Worm (Caenorhabditis elegans) whole organism, young adult: ENCODE data around the gene sel-9.

Experiments used
- B0019.2 ChIP-seq: fragments of 200-800 bp; sonication (Bioruptor generic); conservative IDR thresholded peaks from 2 replicates; pipeline ENCODE4 v1.3.6; 2022; ENCODE audit warnings: missing genetic modification reagents, missing genetic modification characterization, missing compliant biosample characterization
- B0336.3 ChIP-seq: fragments of 200-800 bp; sonication (Bioruptor generic); IDR thresholded peaks from 2 replicates; pipeline ENCODE4 v1.3.6; 2022; ENCODE audit warnings: missing genetic modification characterization, missing compliant biosample characterization
- D2030.7 ChIP-seq: fragments of 200-800 bp; sonication (Bioruptor generic); IDR thresholded peaks from 2 replicates; pipeline ENCODE4 v1.3.6; 2022; ENCODE audit warnings: missing genetic modification reagents, missing genetic modification characterization, missing compliant biosample characterization
- F23B12.7 ChIP-seq: sonication (generic microtip); optimal IDR thresholded peaks from 2 replicates; lab custom pipeline; 2017; ENCODE audit warnings: missing genetic modification characterization, mild to moderate bottlenecking, missing compliant biosample characterization, antibody characterized with exemption, moderate library complexity; ENCODE audit not compliant: insufficient read depth
- F39B2.1 ChIP-seq: fragments of 200-800 bp; sonication (Bioruptor generic); IDR thresholded peaks from 2 replicates; pipeline ENCODE4 v1.3.6; 2022; ENCODE audit warnings: missing genetic modification reagents, missing genetic modification characterization, missing compliant biosample characterization
- F57C9.4 ChIP-seq: sonication (generic microtip); optimal IDR thresholded peaks from 2 replicates; lab custom pipeline; 2017; ENCODE audit warnings: mild to moderate bottlenecking, missing genetic modification characterization, missing compliant biosample characterization
- K12H6.12 ChIP-seq: fragments of 200-800 bp; sonication (Bioruptor generic); optimal IDR thresholded peaks from 2 replicates; lab custom pipeline; 2018; ENCODE audit warnings: mild to moderate bottlenecking, missing genetic modification characterization, missing compliant biosample characterization
- Y56A3A.18 ChIP-seq: fragments of 200-800 bp; sonication (Bioruptor generic); IDR thresholded peaks from 2 replicates; pipeline ENCODE4 v1.3.6; 2022; ENCODE audit warnings: missing genetic modification reagents, missing genetic modification characterization, missing compliant biosample characterization
- akir-1 ChIP-seq: fragments of 200-800 bp; sonication (Bioruptor generic); optimal IDR thresholded peaks from 2 replicates; lab custom pipeline; 2018; ENCODE audit warnings: mild to moderate bottlenecking, missing genetic modification characterization, moderate library complexity, missing compliant biosample characterization
- attf-5 ChIP-seq: fragments of 200-800 bp; sonication (Bioruptor generic); optimal IDR thresholded peaks from 2 replicates; lab custom pipeline; 2018; ENCODE audit warnings: mild to moderate bottlenecking, missing genetic modification characterization, missing compliant biosample characterization
- bed-1 ChIP-seq: fragments of 200-800 bp; sonication (Bioruptor generic); IDR thresholded peaks from 2 replicates; pipeline ENCODE4 v1.3.6; 2022; ENCODE audit warnings: missing genetic modification reagents, missing genetic modification characterization, missing compliant biosample characterization
- cebp-1 ChIP-seq, 2 experiments: fragments of 200-800 bp in 1 of 2; sonication (Bioruptor generic) in 1 of 2; sonication (generic microtip) in 1 of 2; IDR thresholded peaks in 1 of 2; optimal IDR thresholded peaks in 1 of 2; 2 replicates each; pipeline versions ENCODE4 v1.3.6 to Lab custom; 2017 to 2022; ENCODE audit warnings: missing compliant biosample characterization in 2 of 2, missing genetic modification characterization in 2 of 2, mild to moderate bottlenecking in 1 of 2, missing genetic modification reagents in 1 of 2, moderate library complexity in 1 of 2
- ceh-27 ChIP-seq: fragments of 200-800 bp; sonication (Bioruptor generic); optimal IDR thresholded peaks from 2 replicates; lab custom pipeline; 2018; ENCODE audit warnings: mild to moderate bottlenecking, missing genetic modification characterization, moderate library complexity, missing compliant biosample characterization
- ceh-91 ChIP-seq: fragments of 200-800 bp; sonication (Bioruptor generic); IDR thresholded peaks from 2 replicates; pipeline ENCODE4 v1.3.6; 2022; ENCODE audit warnings: missing genetic modification reagents, missing genetic modification characterization, missing compliant biosample characterization
- efl-1 ChIP-seq: fragments of 150-350 bp; optimal IDR thresholded peaks from 2 replicates; lab custom pipeline; 2014; ENCODE audit warnings: missing biosample characterization, missing genetic modification reagents, missing genetic modification characterization
- egrh-3 ChIP-seq: fragments of 200-800 bp; sonication (Bioruptor generic); IDR thresholded peaks from 2 replicates; pipeline ENCODE4 v1.3.6; 2022; ENCODE audit warnings: missing genetic modification reagents, missing genetic modification characterization, missing compliant biosample characterization
- ekl-4 ChIP-seq: fragments of 200-800 bp; sonication (Bioruptor generic); IDR thresholded peaks from 2 replicates; pipeline ENCODE4 v1.3.6; 2022; ENCODE audit warnings: missing genetic modification reagents, missing genetic modification characterization, missing compliant biosample characterization
- him-1 ChIP-seq: sonication (generic microtip); optimal IDR thresholded peaks from 2 replicates; lab custom pipeline; 2016; ENCODE audit warnings: missing genotype, missing genetic modification reagents, missing genetic modification characterization, missing compliant biosample characterization
- hrde-1 ChIP-seq: sonication (generic microtip); optimal IDR thresholded peaks from 2 replicates; lab custom pipeline; 2016; ENCODE audit warnings: missing genetic modification characterization, mild to moderate bottlenecking, missing compliant biosample characterization, moderate library complexity, missing genotype, missing genetic modification reagents, borderline replicate concordance
- hsf-1 ChIP-seq: fragments of 200-800 bp; sonication (Bioruptor generic); IDR thresholded peaks from 2 replicates; pipeline ENCODE4 v1.3.6; 2022; ENCODE audit warnings: missing genetic modification reagents, missing genetic modification characterization, missing compliant biosample characterization
- let-607 ChIP-seq, 2 experiments: fragments of 200-800 bp in 1 of 2; sonication (Bioruptor generic) in 1 of 2; sonication (generic microtip) in 1 of 2; optimal IDR thresholded peaks; 2 replicates each; lab custom pipeline; 2016 to 2018; ENCODE audit warnings: mild to moderate bottlenecking in 2 of 2, missing compliant biosample characterization in 2 of 2, missing genetic modification characterization in 2 of 2, moderate library complexity in 2 of 2, missing genotype in 1 of 2
- lin-26 ChIP-seq: fragments of 200-800 bp; sonication (Bioruptor generic); IDR thresholded peaks from 2 replicates; pipeline ENCODE4 v1.3.6; 2022; ENCODE audit warnings: missing genetic modification reagents, missing genetic modification characterization, missing compliant biosample characterization
- lsl-1 ChIP-seq: fragments of 200-800 bp; sonication (Bioruptor generic); optimal IDR thresholded peaks from 2 replicates; lab custom pipeline; 2018; ENCODE audit warnings: mild to moderate bottlenecking, missing genetic modification characterization, moderate library complexity, missing compliant biosample characterization
- madf-10 ChIP-seq: sonication (generic microtip); optimal IDR thresholded peaks from 2 replicates; lab custom pipeline; 2016; ENCODE audit warnings: mild to moderate bottlenecking, missing genetic modification characterization, missing compliant biosample characterization
- mel-28 ChIP-seq: sonication (generic microtip); optimal IDR thresholded peaks from 2 replicates; lab custom pipeline; 2016; ENCODE audit warnings: borderline replicate concordance, mild to moderate bottlenecking, missing genetic modification characterization, missing compliant biosample characterization
- mes-4 ChIP-seq: sonication (generic microtip); optimal IDR thresholded peaks from 2 replicates; lab custom pipeline; 2016; ENCODE audit warnings: missing genotype, missing genetic modification characterization, missing compliant biosample characterization
- nfya-1 ChIP-seq: sonication (generic microtip); optimal IDR thresholded peaks from 2 replicates; lab custom pipeline; 2017; ENCODE audit warnings: antibody characterized with exemption, missing compliant biosample characterization, missing genetic modification characterization, borderline replicate concordance; ENCODE audit not compliant: insufficient read depth
- nfyb-1 ChIP-seq: fragments of 200-800 bp; sonication (Bioruptor generic); IDR thresholded peaks from 2 replicates; pipeline ENCODE4 v1.3.6; 2022; ENCODE audit warnings: missing genetic modification reagents, missing genetic modification characterization, missing compliant biosample characterization
- nhr-80 ChIP-seq: sonication (generic microtip); optimal IDR thresholded peaks from 2 replicates; lab custom pipeline; 2016; ENCODE audit warnings: missing genetic modification characterization, missing compliant biosample characterization
- nhr-90 ChIP-seq: sonication (generic microtip); optimal IDR thresholded peaks from 2 replicates; lab custom pipeline; 2016; ENCODE audit warnings: missing genotype, mild to moderate bottlenecking, missing genetic modification characterization, missing compliant biosample characterization
- rcor-1 ChIP-seq: fragments of 200-800 bp; sonication (Bioruptor generic); IDR thresholded peaks from 2 replicates; pipeline ENCODE4 v1.3.6; 2022; ENCODE audit warnings: missing genetic modification reagents, missing genetic modification characterization, missing compliant biosample characterization
- rpc-1 ChIP-seq, 2 experiments: fragments of 150-350 bp in 1 of 2; sonication (generic microtip) in 1 of 2; optimal IDR thresholded peaks; 2 replicates each; lab custom pipeline; 2014 to 2018; ENCODE audit warnings: missing biosample characterization in 1 of 2, missing genetic modification characterization in 1 of 2, missing genetic modification reagents in 1 of 2, missing genotype in 1 of 2
- sptf-2 ChIP-seq: fragments of 200-800 bp; sonication (Bioruptor generic); optimal IDR thresholded peaks from 2 replicates; lab custom pipeline; 2018; ENCODE audit warnings: mild to moderate bottlenecking, missing genetic modification characterization, missing compliant biosample characterization
- tbx-9 ChIP-seq: sonication (generic microtip); optimal IDR thresholded peaks from 2 replicates; lab custom pipeline; 2016; ENCODE audit warnings: borderline replicate concordance, missing genetic modification characterization, inconsistent platforms, missing compliant biosample characterization
- xnd-1 ChIP-seq: sonication (generic microtip); optimal IDR thresholded peaks from 2 replicates; lab custom pipeline; 2016; ENCODE audit warnings: missing genotype, missing genetic modification reagents, missing genetic modification characterization, missing compliant biosample characterization
- zfh-2 ChIP-seq: fragments of 200-800 bp; sonication (Bioruptor generic); conservative IDR thresholded peaks from 2 replicates; pipeline ENCODE4 v1.3.6; 2022; ENCODE audit warnings: missing genetic modification reagents, missing genetic modification characterization, missing compliant biosample characterization
- zim-3 ChIP-seq: sonication (generic microtip); optimal IDR thresholded peaks from 2 replicates; lab custom pipeline; 2017; ENCODE audit warnings: mild to moderate bottlenecking, missing genetic modification characterization, moderate library complexity, missing compliant biosample characterization
- ztf-6 ChIP-seq: fragments of 200-800 bp; sonication (Bioruptor generic); IDR thresholded peaks from 2 replicates; pipeline ENCODE4 v1.3.6; 2022; ENCODE audit warnings: missing genetic modification reagents, missing genetic modification characterization, missing compliant biosample characterization

sel-9 gene

ce11 chrV:8282933-8283332 lies 19.4 kb downstream of the sel-9 start:
- TF ChIP-seq nhr-80 (tag; lab: Kevin White, UChicago): peak; percentile 35
- no peak for TF ChIP-seq madf-10
- TF ChIP-seq hsf-1 (GFP tag; lab: Robert Waterston, UW): no peak
- peak in 1 of 2 experiments; percentile 52 for TF ChIP-seq let-607 (tag; optimal IDR thresholded peaks at IDR 0.05; lab: Kevin White, UChicago)

- TF ChIP-seq hrde-1 (no peak), zfh-2 (no peak), nfyb-1 (no peak), ztf-6 (GFP tag; lab: Robert Waterston, UW) (no peak), rcor-1 (no peak), efl-1 (GFP tag; lab: Kevin White, UChicago) (no peak), tbx-9 (tag; lab: Kevin White, UChicago) (no peak), nfya-1 (tag; lab: Kevin White, UChicago) (no peak), mel-28 (tag; lab: Kevin White, UChicago) (no peak), ceh-91 (GFP tag; lab: Robert Waterston, UW) (no peak), B0336.3 (GFP tag; lab: Robert Waterston, UW) (no peak)
These were observed 20.7 kb downstream of the sel-9 start for ce11 chrV:8281646-8282045.

ce11 chrV:8280770-8281169 lies 21.6 kb downstream of the sel-9 start, which contains the start of gene str-135:
Gene str-135, minus strand, starts transcription at chrV:8280870.
- TF ChIP-seq lsl-1 (GFP tag; lab: Kevin White, UChicago): no peak
- no peak for TF ChIP-seq xnd-1 (tag; lab: Kevin White, UChicago)
- TF ChIP-seq cebp-1 (GFP tag; IDR thresholded peaks at IDR 0.05; lab: Robert Waterston, UW): no peak
- no peak for TF ChIP-seq cebp-1 (tag; optimal IDR thresholded peaks at IDR 0.05; lab: Kevin White, UChicago)
- TF ChIP-seq F57C9.4: no peak
- no peak for TF ChIP-seq ceh-91 (GFP tag; lab: Robert Waterston, UW)
- no peak for TF ChIP-seq egrh-3 (GFP tag; lab: Robert Waterston, UW)
- TF ChIP-seq ekl-4 (GFP tag; lab: Robert Waterston, UW): no peak
- TF ChIP-seq hrde-1: no peak
- TF ChIP-seq sptf-2 (GFP tag; lab: Kevin White, UChicago): no peak
- no peak for TF ChIP-seq bed-1 (GFP tag; lab: Robert Waterston, UW)
- TF ChIP-seq akir-1 (GFP tag; lab: Kevin White, UChicago): no peak
- no peak for TF ChIP-seq K12H6.12 (tag; lab: Kevin White, UChicago)
- no peak for TF ChIP-seq nhr-90 (tag; lab: Kevin White, UChicago)
- TF ChIP-seq lin-26: no peak
- no peak for TF ChIP-seq zim-3 (tag; lab: Kevin White, UChicago)
- TF ChIP-seq D2030.7 (GFP tag; lab: Robert Waterston, UW): no peak
- TF ChIP-seq F23B12.7: no peak
- TF ChIP-seq, all 124 proteins: peak for 0

- TF ChIP-seq attf-5 (GFP tag; lab: Kevin White, UChicago): no peak
- TF ChIP-seq B0019.2 (GFP tag; lab: Robert Waterston, UW): no peak
- TF ChIP-seq F39B2.1 (GFP tag; lab: Robert Waterston, UW): no peak
- no peak for TF ChIP-seq hsf-1 (GFP tag; lab: Robert Waterston, UW)
- TF ChIP-seq mes-4 (tag; lab: Kevin White, UChicago): no peak
- no peak for TF ChIP-seq Y56A3A.18 (GFP tag; lab: Robert Waterston, UW)
- no peak for TF ChIP-seq him-1
- no peak for TF ChIP-seq rpc-1 (optimal IDR thresholded peaks at IDR 0.05; lab: Kevin White, UChicago)
- TF ChIP-seq rpc-1 (tag; optimal IDR thresholded peaks at IDR 0.05; lab: Kevin White, UChicago): no peak
- no peak for TF ChIP-seq ceh-27 (GFP tag; lab: Kevin White, UChicago)
These were observed 23.6 kb downstream of the sel-9 start, which contains the start of gene str-136 for ce11 chrV:8278830-8279229. Gene str-136, minus strand, starts transcription at chrV:8278930.
